Worm (Caenorhabditis elegans): Measurements from ENCODE around the gene K05F1.13.

K05F1.13 gene

ce11 chrII:5836153-5836719 is 47.3 kb downstream of the K05F1.13 start, which contains the start of gene fzo-1:
TSS of gene fzo-1 (minus strand) at chrII:5836203.
- TF ChIP-seq lin-11 (tag; optimal IDR thresholded peaks at IDR 0.05) (no peak), ZK546.5 (tag; optimal IDR thresholded peaks at IDR 0.05) (no peak), alr-1 (tag; optimal IDR thresholded peaks at IDR 0.05) (no peak), nhr-10 (tag; optimal IDR thresholded peaks at IDR 0.05) (no peak), mdl-1 (tag; optimal IDR thresholded peaks at IDR 0.05) (no peak), egl-27 (tag; optimal IDR thresholded peaks at IDR 0.05) (no peak), mbf-1 (tag; optimal IDR thresholded peaks at IDR 0.05) (no peak), dmd-4 (tag; optimal IDR thresholded peaks at IDR 0.05) (no peak), zag-1 (tag; optimal IDR thresholded peaks at IDR 0.05) (no peak), unc-39 (tag; optimal IDR thresholded peaks at IDR 0.05) (no peak), nhr-12 (tag; optimal IDR thresholded peaks at IDR 0.05) (no peak), mab-5 (tag; optimal IDR thresholded peaks at IDR 0.05) (no peak), sma-9 (GFP tag; optimal IDR thresholded peaks at IDR 0.05) (no peak), sma-9 (tag; optimal IDR thresholded peaks at IDR 0.05) (no peak), elt-1 (tag; optimal IDR thresholded peaks at IDR 0.05) (no peak), lin-13 (GFP tag; optimal IDR thresholded peaks at IDR 0.05) (no peak), nhr-237 (tag; optimal IDR thresholded peaks at IDR 0.05) (no peak), ztf-1 (GFP tag; conservative IDR thresholded peaks at IDR 0.05) (no peak), sem-4 (tag; optimal IDR thresholded peaks at IDR 0.05) (no peak), Y55F3AM.14 (GFP tag; optimal IDR thresholded peaks at IDR 0.05) (no peak), aly-2 (tag; optimal IDR thresholded peaks at IDR 0.05) (no peak), gmeb-1 (tag; optimal IDR thresholded peaks at IDR 0.05) (no peak), skn-1 (tag; optimal IDR thresholded peaks at IDR 0.05) (no peak), ztf-11 (tag; optimal IDR thresholded peaks at IDR 0.05) (no peak), nhr-77 (tag; optimal IDR thresholded peaks at IDR 0.05) (no peak), ceh-16 (tag; optimal IDR thresholded peaks at IDR 0.05) (no peak), blmp-1 (tag; optimal IDR thresholded peaks at IDR 0.05; ENCODE audit: insufficient read depth) (no peak), lin-39 (tag; optimal IDR thresholded peaks at IDR 0.05) (no peak), lsy-2 (tag; optimal IDR thresholded peaks at IDR 0.05) (peak in 1 of 2 experiments; percentile 68), sma-3 (GFP tag; optimal IDR thresholded peaks at IDR 0.05) (peak; percentile 65), R02D3.7 (tag; optimal IDR thresholded peaks at IDR 0.05) (no peak), nhr-129 (tag; optimal IDR thresholded peaks at IDR 0.05) (peak; percentile 3), peb-1 (tag; optimal IDR thresholded peaks at IDR 0.05) (no peak), nhr-25 (tag; optimal IDR thresholded peaks at IDR 0.05) (no peak), ztf-4 (tag; optimal IDR thresholded peaks at IDR 0.05) (no peak), nhr-11 (tag; optimal IDR thresholded peaks at IDR 0.05) (no peak), nhr-23 (tag; optimal IDR thresholded peaks at IDR 0.05) (no peak), ceh-82 (tag; optimal IDR thresholded peaks at IDR 0.05) (no peak), nhr-21 (tag; optimal IDR thresholded peaks at IDR 0.05) (no peak), nhr-6 (tag; optimal IDR thresholded peaks at IDR 0.05) (no peak), snpc-4 (tag; optimal IDR thresholded peaks at IDR 0.05) (no peak), unc-55 (GFP tag; optimal IDR thresholded peaks at IDR 0.05) (peak; percentile 73), unc-62 (GFP tag; optimal IDR thresholded peaks at IDR 0.05) (no peak), ama-1 (optimal IDR thresholded peaks at IDR 0.05) (no peak), elt-3 (tag; optimal IDR thresholded peaks at IDR 0.05) (no peak), fos-1 (tag; optimal IDR thresholded peaks at IDR 0.05) (no peak), C34F6.9 (tag; optimal IDR thresholded peaks at IDR 0.05) (peak; percentile 81), F13H6.1 (tag; optimal IDR thresholded peaks at IDR 0.05) (peak; percentile 21), crh-2 (tag; optimal IDR thresholded peaks at IDR 0.05) (peak; percentile 15)
